Fruit fly (Drosophila melanogaster) whole organism, adult: Measurements from ENCODE around the gene Secp43.
A peak's percentile ranks its signal among the peaks of the same experiment; 100 is the strongest.

Experiments
- CG1620 ChIP-seq: fragments of 200-800 bp; sonication (Bioruptor generic); optimal IDR thresholded peaks from 2 replicates; lab custom pipeline; 2016; ENCODE audit warnings: missing biosample characterization, missing genetic modification characterization
- CG7045 ChIP-seq: fragments of 200-800 bp; sonication (Bioruptor generic); optimal IDR thresholded peaks from 2 replicates; lab custom pipeline; 2017; ENCODE audit warnings: missing biosample characterization, mild to moderate bottlenecking, missing genetic modification characterization
- CG7101 ChIP-seq: fragments of 200-800 bp; sonication (Bioruptor generic); optimal IDR thresholded peaks from 2 replicates; lab custom pipeline; 2018; ENCODE audit warnings: missing biosample characterization, mild to moderate bottlenecking, missing genetic modification characterization, moderate library complexity
- bab1 ChIP-seq: fragments of 200-800 bp; sonication (Bioruptor generic); optimal IDR thresholded peaks from 3 replicates; lab custom pipeline; 2019; ENCODE audit warnings: missing biosample characterization, mild to moderate bottlenecking, missing genetic modification characterization, moderate library complexity
- cnc ChIP-seq, 2 experiments: fragments of >200 bp; optimal IDR thresholded peaks; 2 replicates each; lab custom pipeline; 2017
- tj ChIP-seq: fragments of 200-800 bp; sonication (Bioruptor generic); optimal IDR thresholded peaks from 3 replicates; lab custom pipeline; 2017; ENCODE audit warnings: missing biosample characterization, mild to moderate bottlenecking, missing genetic modification characterization, moderate library complexity

DNA sequence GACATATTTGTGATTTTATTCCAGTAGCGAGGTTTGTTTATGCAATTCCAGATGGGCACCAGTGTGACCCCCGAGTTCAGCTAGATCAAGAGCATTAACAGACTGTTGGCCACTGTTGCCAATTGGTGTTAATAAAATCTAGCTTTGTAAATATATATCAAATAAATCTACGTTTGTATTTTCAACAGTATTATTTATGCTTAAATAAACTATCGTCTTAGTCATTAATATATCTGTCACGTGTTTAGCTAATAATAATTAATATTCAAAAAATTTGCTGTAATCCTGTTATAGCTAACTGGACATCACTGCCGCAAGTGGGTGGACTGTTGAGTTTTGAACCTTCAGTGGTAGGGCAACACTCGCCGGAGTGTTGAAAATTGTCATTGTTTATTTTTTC, 5.3 kb upstream of the Secp43 start, which contains the start of the genes mRpL27 and CG15435:
- TF ChIP-seq tj (peak; percentile 10), CG7101 (tag; lab: Kevin White, UChicago) (peak; percentile 41), cnc (optimal IDR thresholded peaks at IDR 0.05; lab: Kevin White, UChicago) (no peak), CG1620 (GFP tag; lab: Kevin White, UChicago) (peak; percentile 50), bab1 (GFP tag; lab: Kevin White, UChicago) (peak; percentile 49), CG7045 (GFP tag; lab: Kevin White, UChicago) (peak; percentile 26)
